Fruit fly (Drosophila melanogaster): ENCODE data around the gene CG14864.

CG14864 gene

DNA sequence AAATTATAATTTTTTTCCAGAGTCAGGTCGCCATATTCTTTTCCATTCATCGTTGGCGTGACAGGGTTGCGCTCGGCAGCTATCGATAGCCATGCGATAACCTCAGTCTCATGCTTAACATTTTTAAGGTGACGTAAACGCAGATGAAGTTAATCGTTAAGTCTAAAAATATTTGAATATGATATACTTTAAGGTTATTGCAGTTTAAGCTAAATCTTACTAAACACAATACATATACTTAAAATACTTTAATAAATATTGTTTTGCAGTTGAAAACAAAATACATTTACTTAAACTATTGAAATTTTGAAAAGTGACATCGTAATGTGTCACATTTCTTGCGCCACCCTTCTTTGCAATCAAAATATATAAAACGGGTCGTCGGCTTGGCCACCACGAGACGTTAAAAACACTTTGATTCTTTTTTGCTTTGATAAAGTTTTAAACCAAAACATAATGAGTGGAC, 6.9 kb upstream of the CG14864 start, which contains the start of the genes Cp190 and CG4338 (continued):
- TF ChIP-seq CG7556 (GFP tag; optimal IDR thresholded peaks at IDR 0.05) = peak; percentile 98
- peak; percentile 93 for TF ChIP-seq mam (GFP tag; optimal IDR thresholded peaks at IDR 0.05)
- TF ChIP-seq lab (GFP tag; optimal IDR thresholded peaks at IDR 0.05) = peak; percentile 98
- TF ChIP-seq zfh2 (GFP tag; optimal IDR thresholded peaks at IDR 0.05) = peak; percentile 92
- TF ChIP-seq CG12744 (GFP tag; optimal IDR thresholded peaks at IDR 0.05) = peak; percentile 84
- peak; percentile 68; the same call in 2 of the 3 replicates for TF ChIP-seq CG7963 (GFP tag; IDR thresholded peaks at IDR 0.05; ENCODE audit: partially characterized antibody)
- peak; percentile 98 for TF ChIP-seq esg (GFP tag; conservative IDR thresholded peaks at IDR 0.05)
- TF ChIP-seq Ravus (GFP tag; IDR thresholded peaks at IDR 0.05) = peak; percentile 89
- peak; percentile 93 for TF ChIP-seq scrt (GFP tag; optimal IDR thresholded peaks at IDR 0.05)
- peak; percentile 97 for TF ChIP-seq kni (GFP tag; optimal IDR thresholded peaks at IDR 0.05)
- TF ChIP-seq luna (GFP tag; optimal IDR thresholded peaks at IDR 0.05) = peak; percentile 65
- peak; percentile 99 for TF ChIP-seq CG9817 (tag; optimal IDR thresholded peaks at IDR 0.05)
- TF ChIP-seq crol (GFP tag; IDR thresholded peaks at IDR 0.05) = peak; percentile 71
- peak; percentile 95 for TF ChIP-seq wor (GFP tag; IDR thresholded peaks at IDR 0.05)
- TF ChIP-seq CG9727 (GFP tag; optimal IDR thresholded peaks at IDR 0.05) = peak; percentile 99
- TF ChIP-seq bab2 (GFP tag; optimal IDR thresholded peaks at IDR 0.05) = peak; percentile 93
- peak; percentile 98 for TF ChIP-seq CG7372 (GFP tag; IDR thresholded peaks at IDR 0.05)
- TF ChIP-seq Ets65A (GFP tag) = peak; percentile 99
- 0 out of 2 replicates have a peak, but pooled peaks have one; percentile 29 for TF ChIP-seq CG2129 (GFP tag; IDR thresholded peaks at IDR 0.05; ENCODE audit: partially characterized antibody)
- peak; percentile 95 for TF ChIP-seq nom (GFP tag; optimal IDR thresholded peaks at IDR 0.05)
- peak; percentile 71 for TF ChIP-seq CG9797 (GFP tag; optimal IDR thresholded peaks at IDR 0.05)
- TF ChIP-seq Opbp (GFP tag; IDR thresholded peaks at IDR 0.05; ENCODE audit: partially characterized antibody) = peak; percentile 80
- TF ChIP-seq CG14860 (GFP tag; IDR thresholded peaks at IDR 0.05; ENCODE audit: partially characterized antibody) = peak; percentile 61
- peak; percentile 88 for TF ChIP-seq CG6654 (GFP tag; optimal IDR thresholded peaks at IDR 0.05)
- no peak for TF ChIP-seq fru (optimal IDR thresholded peaks at IDR 0.05)
- TF ChIP-seq CG10267 (tag; optimal IDR thresholded peaks at IDR 0.05) = peak; percentile 96
- TF ChIP-seq tio (GFP tag; optimal IDR thresholded peaks at IDR 0.05) = no peak
- peak; percentile 58 for TF ChIP-seq hbn (GFP tag; IDR thresholded peaks at IDR 0.05; ENCODE audit: partially characterized antibody)
- TF ChIP-seq Lpt (GFP tag; optimal IDR thresholded peaks at IDR 0.05) = no peak
- TF ChIP-seq nmo (GFP tag; optimal IDR thresholded peaks at IDR 0.05) = peak; percentile 99
- TF ChIP-seq croc (GFP tag; conservative IDR thresholded peaks at IDR 0.05) = peak; percentile 97
- TF ChIP-seq Blimp-1 (GFP tag; optimal IDR thresholded peaks at IDR 0.05) = peak; percentile 97
- peak; percentile 96 for TF ChIP-seq ttk (GFP tag; IDR thresholded peaks at IDR 0.05)
- peak; percentile 93 for TF ChIP-seq chm (GFP tag; IDR thresholded peaks at IDR 0.05)
- peak; percentile 93 for TF ChIP-seq CG17912 (GFP tag; optimal IDR thresholded peaks at IDR 0.05)
- TF ChIP-seq odd (GFP tag; optimal IDR thresholded peaks at IDR 0.05) = peak; percentile 97
- peak; percentile 68 for TF ChIP-seq CTCF (GFP tag; optimal IDR thresholded peaks at IDR 0.05)
- peak; percentile 78 for TF ChIP-seq eyg (GFP tag; optimal IDR thresholded peaks at IDR 0.05)
- peak; percentile 85 for TF ChIP-seq CG33213 (GFP tag; optimal IDR thresholded peaks at IDR 0.05)
- peak; percentile 80 for TF ChIP-seq CG7745 (tag; optimal IDR thresholded peaks at IDR 0.05)
- TF ChIP-seq dm (GFP tag; optimal IDR thresholded peaks at IDR 0.05) = peak; percentile 89
- peak; percentile 92 for TF ChIP-seq Gug (GFP tag; IDR thresholded peaks at IDR 0.05)
- TF ChIP-seq chinmo (GFP tag; IDR thresholded peaks at IDR 0.05; ENCODE audit: partially characterized antibody) = 0 out of 4 replicates have a peak, but pooled peaks have one; percentile 68
- TF ChIP-seq BtbVII (GFP tag; optimal IDR thresholded peaks at IDR 0.05) = peak; percentile 97
- TF ChIP-seq sc (optimal IDR thresholded peaks at IDR 0.05) = no peak
- TF ChIP-seq sc (GFP tag; optimal IDR thresholded peaks at IDR 0.05) = peak; percentile 97
- TF ChIP-seq bowl (GFP tag; IDR thresholded peaks at IDR 0.05) = peak; percentile 84
- peak; percentile 96 for TF ChIP-seq org-1 (GFP tag; optimal IDR thresholded peaks at IDR 0.05)
- peak; percentile 91 for TF ChIP-seq CG4854 (GFP tag; optimal IDR thresholded peaks at IDR 0.05)
- no peak for TF ChIP-seq Tbp (GFP tag; optimal IDR thresholded peaks at IDR 0.05)
- TF ChIP-seq pita (GFP tag; optimal IDR thresholded peaks at IDR 0.05) = no peak

All from whole organism, embryonic.